Fruit fly (Drosophila melanogaster): ENCODE results near the gene Smr.

DNA sequence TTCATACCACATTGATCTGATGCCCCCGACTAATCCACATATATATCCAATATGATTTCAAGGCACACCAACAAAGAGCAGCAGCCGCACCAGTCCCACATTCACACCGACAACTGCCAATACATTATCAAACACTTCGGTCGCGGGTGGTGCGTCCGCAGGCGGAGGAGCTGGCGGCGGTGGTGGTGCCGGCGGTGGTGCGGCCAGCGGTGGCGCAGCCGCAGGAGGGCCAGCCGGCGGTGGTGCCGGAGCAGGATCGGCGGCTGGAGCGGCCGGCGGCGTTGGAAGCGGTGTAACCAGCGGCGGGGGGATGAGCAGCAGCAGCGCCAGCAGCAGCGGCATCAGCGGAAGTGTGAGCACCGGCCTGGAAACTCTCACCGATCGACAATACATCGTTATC is 90.8 kb downstream of the Smr start:
- TF ChIP-seq CG15710 (tag; optimal IDR thresholded peaks at IDR 0.05) (no peak), D1 (tag; optimal IDR thresholded peaks at IDR 0.05) (no peak), Pif1B (GFP tag; optimal IDR thresholded peaks at IDR 0.05) (no peak), EcR (GFP tag; optimal IDR thresholded peaks at IDR 0.05) (no peak), CG34367 (tag; optimal IDR thresholded peaks at IDR 0.05) (no peak), CG17806 (tag; optimal IDR thresholded peaks at IDR 0.05) (no peak), CG8159 (tag; optimal IDR thresholded peaks at IDR 0.05) (no peak), CG9948 (tag; optimal IDR thresholded peaks at IDR 0.05) (no peak), Pif1A (GFP tag; optimal IDR thresholded peaks at IDR 0.05) (no peak), CG13204 (GFP tag; optimal IDR thresholded peaks at IDR 0.05) (no peak), rn (GFP tag; IDR thresholded peaks at IDR 0.05) (no peak), CG32121 (GFP tag; IDR thresholded peaks at IDR 0.05) (no peak), gl (tag; optimal IDR thresholded peaks at IDR 0.05) (no peak), fd96Ca (GFP tag; IDR thresholded peaks at IDR 0.05) (no peak)
